Worm (Caenorhabditis elegans) whole organism, L4 larva: ENCODE measurements around the gene adal-1.

Source experiments
- ama-1 ChIP-seq: fragments of 150-350 bp; optimal IDR thresholded peaks from 2 replicates; lab custom pipeline; 2014; ENCODE audit warnings: inconsistent platforms, mixed read lengths
- egl-27 ChIP-seq: sonication (generic microtip); optimal IDR thresholded peaks from 3 replicates; lab custom pipeline; 2017; ENCODE audit warnings: missing biosample characterization, missing genetic modification reagents, missing genetic modification characterization
- fkh-10 ChIP-seq: fragments of 150-350 bp; optimal IDR thresholded peaks from 2 replicates; lab custom pipeline; 2014; ENCODE audit warnings: missing biosample characterization, missing genetic modification reagents, missing genetic modification characterization
- mdl-1 ChIP-seq, 2 experiments: fragments of 150-350 bp in 1 of 2; sonication (generic microtip) in 1 of 2; optimal IDR thresholded peaks; 2 replicates each; lab custom pipeline; 2014 to 2017; ENCODE audit warnings: missing biosample characterization in 2 of 2, missing genetic modification characterization in 2 of 2
- nhr-41 ChIP-seq: fragments of 200-800 bp; sonication (Bioruptor generic); IDR thresholded peaks from 2 replicates; pipeline ENCODE4 v1.3.6; 2022; ENCODE audit warnings: missing genetic modification reagents, missing genetic modification characterization, missing compliant biosample characterization
- nhr-76 ChIP-seq: fragments of 150-350 bp; optimal IDR thresholded peaks from 2 replicates; lab custom pipeline; 2014; ENCODE audit warnings: missing biosample characterization, missing genetic modification characterization
- nhr-77 ChIP-seq: fragments of 150-350 bp; optimal IDR thresholded peaks from 2 replicates; lab custom pipeline; 2014; ENCODE audit warnings: missing biosample characterization, missing genetic modification characterization
- zag-1 ChIP-seq: fragments of 150-350 bp; optimal IDR thresholded peaks from 2 replicates; lab custom pipeline; 2014; ENCODE audit warnings: missing biosample characterization, missing genetic modification characterization
- zfp-2 ChIP-seq: sonication (generic microtip); optimal IDR thresholded peaks from 2 replicates; lab custom pipeline; 2016; ENCODE audit warnings: mild to moderate bottlenecking, missing genetic modification characterization, missing compliant biosample characterization
- ztf-11 ChIP-seq: fragments of 150-350 bp; optimal IDR thresholded peaks from 2 replicates; lab custom pipeline; 2014; ENCODE audit warnings: missing biosample characterization, missing genetic modification characterization

ce11 chrII:6927034-6927433 is 33.6 kb upstream of the adal-1 start:
- TF ChIP-seq fkh-10 (GFP tag; lab: Kevin White, UChicago) (no peak), ztf-11 (tag; lab: Kevin White, UChicago) (no peak), egl-27 (tag; lab: Kevin White, UChicago) (no peak), mdl-1 (tag; optimal IDR thresholded peaks at IDR 0.05; lab: Kevin White, UChicago) (no peak), zfp-2 (no peak), zag-1 (tag; lab: Kevin White, UChicago) (no peak), nhr-76 (tag; lab: Kevin White, UChicago) (no peak), nhr-41 (GFP tag; lab: Robert Waterston, UW) (no peak), nhr-77 (tag; lab: Kevin White, UChicago) (no peak), ama-1 (no peak)
